Worm (Caenorhabditis elegans) whole organism, L2 larva: Measurements from ENCODE around the gene Y116A8B.4.

ENCODE experiments used
- C34F6.9 ChIP-seq: fragments of 150-350 bp; optimal IDR thresholded peaks from 2 replicates; lab custom pipeline; 2014; ENCODE audit warnings: missing biosample characterization, missing genetic modification characterization
- F13H6.1 ChIP-seq: sonication (generic microtip); optimal IDR thresholded peaks from 2 replicates; lab custom pipeline; 2016; ENCODE audit warnings: missing genetic modification characterization, missing compliant biosample characterization
- ZK546.5 ChIP-seq: sonication (generic microtip); optimal IDR thresholded peaks from 2 replicates; lab custom pipeline; 2017; ENCODE audit warnings: missing biosample characterization, missing genetic modification characterization
- alr-1 ChIP-seq: fragments of 150-350 bp; optimal IDR thresholded peaks from 2 replicates; lab custom pipeline; 2014; ENCODE audit warnings: missing biosample characterization, missing genetic modification characterization
- ama-1 ChIP-seq: fragments of 150-350 bp; optimal IDR thresholded peaks from 2 replicates; lab custom pipeline; 2018; ENCODE audit warnings: inconsistent platforms
- blmp-1 ChIP-seq: sonication (generic microtip); optimal IDR thresholded peaks from 2 replicates; lab custom pipeline; 2017; ENCODE audit warnings: missing genetic modification characterization, mild to moderate bottlenecking, missing compliant biosample characterization, antibody characterized with exemption, moderate library complexity; ENCODE audit not compliant: insufficient read depth
- ceh-16 ChIP-seq: fragments of 150-350 bp; optimal IDR thresholded peaks from 2 replicates; lab custom pipeline; 2014; ENCODE audit warnings: missing biosample characterization, missing genetic modification characterization
- ceh-82 ChIP-seq: fragments of 150-350 bp; optimal IDR thresholded peaks from 2 replicates; lab custom pipeline; 2014; ENCODE audit warnings: missing biosample characterization, missing genetic modification characterization
- crh-2 ChIP-seq: sonication (generic microtip); optimal IDR thresholded peaks from 2 replicates; lab custom pipeline; 2017; ENCODE audit warnings: missing biosample characterization, missing genetic modification characterization
- dmd-4 ChIP-seq: sonication (generic microtip); optimal IDR thresholded peaks from 2 replicates; lab custom pipeline; 2017; ENCODE audit warnings: missing biosample characterization, missing genetic modification characterization
- egl-27 ChIP-seq: sonication (generic microtip); optimal IDR thresholded peaks from 3 replicates; lab custom pipeline; 2017; ENCODE audit warnings: missing biosample characterization, missing genetic modification reagents, missing genetic modification characterization
- fos-1 ChIP-seq: fragments of 150-350 bp; optimal IDR thresholded peaks from 2 replicates; lab custom pipeline; 2014; ENCODE audit warnings: missing biosample characterization, missing genetic modification characterization
- gmeb-1 ChIP-seq: fragments of 150-350 bp; optimal IDR thresholded peaks from 2 replicates; lab custom pipeline; 2014; ENCODE audit warnings: missing biosample characterization, missing genetic modification characterization
- lin-11 ChIP-seq: fragments of 150-350 bp; sonication (generic microtip); optimal IDR thresholded peaks from 2 replicates; lab custom pipeline; 2014; ENCODE audit warnings: missing biosample characterization, missing genetic modification characterization, inconsistent platforms, mixed read lengths
- lin-13 ChIP-seq: fragments of 150-350 bp; optimal IDR thresholded peaks from 2 replicates; lab custom pipeline; 2014; ENCODE audit warnings: missing biosample characterization, missing genetic modification reagents, missing genetic modification characterization
- lsy-2 ChIP-seq, 2 experiments: fragments of 150-350 bp in 1 of 2; sonication (generic microtip) in 1 of 2; optimal IDR thresholded peaks; 2 replicates each; lab custom pipeline; 2014 to 2017; ENCODE audit warnings: missing biosample characterization in 2 of 2, missing genetic modification characterization in 2 of 2
- mdl-1 ChIP-seq, 2 experiments: fragments of 150-350 bp in 1 of 2; sonication (generic microtip) in 1 of 2; optimal IDR thresholded peaks; 2 replicates each; lab custom pipeline; 2017; ENCODE audit warnings: missing biosample characterization in 2 of 2, missing genetic modification characterization in 2 of 2
- nhr-10 ChIP-seq: sonication (generic microtip); optimal IDR thresholded peaks from 2 replicates; lab custom pipeline; 2017; ENCODE audit warnings: missing biosample characterization, missing genetic modification characterization
- nhr-11 ChIP-seq: fragments of 150-350 bp; optimal IDR thresholded peaks from 2 replicates; lab custom pipeline; 2014; ENCODE audit warnings: missing biosample characterization, missing genetic modification characterization
- nhr-12 ChIP-seq: fragments of 150-350 bp; optimal IDR thresholded peaks from 2 replicates; lab custom pipeline; 2014; ENCODE audit warnings: missing biosample characterization, missing genetic modification characterization
- nhr-129 ChIP-seq: fragments of 150-350 bp; optimal IDR thresholded peaks from 2 replicates; lab custom pipeline; 2014; ENCODE audit warnings: missing biosample characterization, missing genetic modification characterization
- nhr-21 ChIP-seq: fragments of 150-350 bp; optimal IDR thresholded peaks from 2 replicates; lab custom pipeline; 2014; ENCODE audit warnings: missing biosample characterization, missing genetic modification characterization
- nhr-23 ChIP-seq: fragments of 150-350 bp; optimal IDR thresholded peaks from 2 replicates; lab custom pipeline; 2014; ENCODE audit warnings: missing biosample characterization, missing genetic modification reagents, missing genetic modification characterization
- nhr-237 ChIP-seq: fragments of 150-350 bp; optimal IDR thresholded peaks from 2 replicates; lab custom pipeline; 2014; ENCODE audit warnings: missing biosample characterization, missing genetic modification characterization
- nhr-25 ChIP-seq: fragments of 150-350 bp; sonication (generic microtip); optimal IDR thresholded peaks from 3 replicates; lab custom pipeline; 2014; ENCODE audit warnings: missing biosample characterization, missing genetic modification characterization
- nhr-6 ChIP-seq: fragments of 150-350 bp; optimal IDR thresholded peaks from 2 replicates; lab custom pipeline; 2014; ENCODE audit warnings: missing biosample characterization, missing genetic modification characterization
- peb-1 ChIP-seq: fragments of 150-350 bp; optimal IDR thresholded peaks from 2 replicates; lab custom pipeline; 2014; ENCODE audit warnings: missing biosample characterization, missing genetic modification characterization
- sem-4 ChIP-seq: fragments of 150-350 bp; optimal IDR thresholded peaks from 2 replicates; lab custom pipeline; 2014; ENCODE audit warnings: missing biosample characterization, missing genetic modification reagents, missing genetic modification characterization
- skn-1 ChIP-seq: sonication (generic microtip); optimal IDR thresholded peaks from 2 replicates; lab custom pipeline; 2017; ENCODE audit warnings: missing biosample characterization, missing genetic modification characterization
- sma-3 ChIP-seq: sonication (generic microtip); optimal IDR thresholded peaks from 2 replicates; lab custom pipeline; 2016; ENCODE audit warnings: missing genetic modification reagents, missing genetic modification characterization, missing compliant biosample characterization
- sma-9 ChIP-seq, 2 experiments: fragments of 150-350 bp in 1 of 2; sonication (generic microtip) in 1 of 2; optimal IDR thresholded peaks; 2 replicates each; lab custom pipeline; 2014 to 2016; ENCODE audit warnings: missing genetic modification characterization in 2 of 2, mild to moderate bottlenecking in 1 of 2, missing biosample characterization in 1 of 2, missing compliant biosample characterization in 1 of 2, missing genetic modification reagents in 1 of 2, moderate library complexity in 1 of 2
- snpc-4 ChIP-seq: fragments of 150-350 bp; optimal IDR thresholded peaks from 2 replicates; lab custom pipeline; 2014; ENCODE audit warnings: missing biosample characterization, missing genetic modification characterization
- unc-39 ChIP-seq: fragments of 150-350 bp; optimal IDR thresholded peaks from 2 replicates; lab custom pipeline; 2014; ENCODE audit warnings: missing biosample characterization, missing genetic modification characterization
- unc-62 ChIP-seq: fragments of 150-350 bp; optimal IDR thresholded peaks from 2 replicates; lab custom pipeline; 2014; ENCODE audit warnings: missing biosample characterization, missing genetic modification reagents, missing genetic modification characterization
- zag-1 ChIP-seq: fragments of 150-350 bp; optimal IDR thresholded peaks from 2 replicates; lab custom pipeline; 2014; ENCODE audit warnings: missing biosample characterization, missing genetic modification characterization
- ztf-1 ChIP-seq: fragments of 200-800 bp; sonication (Bioruptor generic); conservative IDR thresholded peaks from 2 replicates; pipeline ENCODE4 v1.3.6; 2022; ENCODE audit warnings: missing genetic modification characterization, missing compliant biosample characterization
- ztf-11 ChIP-seq: sonication (generic microtip); optimal IDR thresholded peaks from 2 replicates; lab custom pipeline; 2017; ENCODE audit warnings: missing biosample characterization, missing genetic modification characterization
- ztf-4 ChIP-seq: fragments of 150-350 bp; optimal IDR thresholded peaks from 2 replicates; lab custom pipeline; 2014; ENCODE audit warnings: missing biosample characterization, missing genetic modification characterization

The Y116A8B.4 gene

DNA sequence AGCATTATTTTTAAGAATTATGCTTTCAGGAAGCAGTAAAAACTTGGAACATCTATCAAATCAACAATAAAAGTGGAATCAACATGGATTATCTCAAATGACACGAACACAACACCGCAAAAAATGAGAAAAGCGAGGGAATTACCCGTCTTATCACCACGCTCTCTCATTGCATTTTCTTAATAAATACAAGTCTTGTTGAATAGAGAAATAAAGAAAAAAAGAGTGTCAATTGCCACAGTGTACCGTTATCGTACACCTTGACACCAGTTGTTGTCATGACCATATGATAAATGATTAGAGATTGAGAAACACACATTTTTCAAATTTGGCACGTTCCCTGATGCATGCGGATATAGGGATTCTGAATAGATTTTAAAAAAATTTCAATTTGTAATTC, 40.1 kb downstream of the Y116A8B.4 start:
- TF ChIP-seq sma-3 (GFP tag; lab: Kevin White, UChicago), result no peak
- TF ChIP-seq ztf-1 (GFP tag; lab: Robert Waterston, UW), result no peak
- TF ChIP-seq ztf-11 (tag; lab: Kevin White, UChicago), result no peak
- TF ChIP-seq lin-13 (GFP tag; lab: Kevin White, UChicago), result no peak
- no peak for TF ChIP-seq dmd-4
- no peak for TF ChIP-seq ztf-4 (tag; lab: Kevin White, UChicago)
- peak; percentile 56 for TF ChIP-seq gmeb-1
- no peak for TF ChIP-seq unc-62 (GFP tag; lab: Kevin White, UChicago)
- no peak for TF ChIP-seq nhr-237
- no peak for TF ChIP-seq unc-39 (tag; lab: Kevin White, UChicago)
- peak; percentile 27 for TF ChIP-seq nhr-25 (tag; lab: Kevin White, UChicago)
- TF ChIP-seq F13H6.1, result peak; percentile 54
- peak; percentile 74 for TF ChIP-seq crh-2 (tag; lab: Kevin White, UChicago)
- TF ChIP-seq nhr-21 (tag; lab: Kevin White, UChicago), result peak; percentile 75
- TF ChIP-seq alr-1 (tag; lab: Kevin White, UChicago), result no peak
- TF ChIP-seq lsy-2 (tag; optimal IDR thresholded peaks at IDR 0.05; lab: Kevin White, UChicago), result peak in 1 of 2 experiments; percentile 6
- TF ChIP-seq C34F6.9 (tag; lab: Kevin White, UChicago), result no peak
- no peak for TF ChIP-seq snpc-4 (tag; lab: Kevin White, UChicago)
- TF ChIP-seq mdl-1 (tag; optimal IDR thresholded peaks at IDR 0.05; lab: Kevin White, UChicago), result no peak
- no peak for TF ChIP-seq nhr-12 (tag; lab: Kevin White, UChicago)
- peak; percentile 20 for TF ChIP-seq nhr-129 (tag; lab: Kevin White, UChicago)
- no peak for TF ChIP-seq nhr-23 (tag; lab: Kevin White, UChicago)
- no peak for TF ChIP-seq nhr-11 (tag; lab: Kevin White, UChicago)
- no peak for TF ChIP-seq nhr-6 (tag; lab: Kevin White, UChicago)
- no peak for TF ChIP-seq peb-1 (tag; lab: Kevin White, UChicago)
- TF ChIP-seq lin-11 (tag; lab: Kevin White, UChicago), result no peak
- peak; percentile 92 for TF ChIP-seq fos-1 (tag; lab: Kevin White, UChicago)

DNA sequence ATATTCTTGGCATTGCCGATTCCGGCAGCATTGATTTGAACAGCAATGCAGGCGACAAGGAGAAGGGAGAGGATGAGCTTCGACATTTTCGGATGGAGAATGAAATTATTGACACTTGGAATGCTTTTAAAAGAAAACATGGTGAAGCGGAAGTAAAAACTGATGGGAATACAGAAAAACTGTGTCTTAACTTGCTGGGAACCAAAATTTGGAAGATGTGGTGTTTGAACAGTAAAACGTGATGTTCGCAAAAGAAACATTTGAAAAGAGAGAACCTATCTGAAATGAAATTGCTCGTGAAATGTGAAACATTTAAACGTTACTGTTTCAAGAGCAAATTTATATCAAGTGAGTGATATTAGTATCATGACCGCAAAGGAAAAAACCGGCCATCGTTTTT, 41.1 kb downstream of the Y116A8B.4 start, which contains the start of gene F26D10.13:
Gene F26D10.13, minus strand, starts transcription at position 101 of the 400 bp plus-strand sequence.
- TF ChIP-seq egl-27 (tag; lab: Kevin White, UChicago) (no peak), crh-2 (tag; lab: Kevin White, UChicago) (no peak), F13H6.1 (no peak), skn-1 (tag; lab: Kevin White, UChicago) (no peak), ztf-4 (tag; lab: Kevin White, UChicago) (no peak), lsy-2 (tag; optimal IDR thresholded peaks at IDR 0.05; lab: Kevin White, UChicago) (no peak), sma-9 (GFP tag; optimal IDR thresholded peaks at IDR 0.05; lab: Kevin White, UChicago) (no peak), sma-9 (tag; optimal IDR thresholded peaks at IDR 0.05; lab: Kevin White, UChicago) (no peak), nhr-10 (tag; lab: Kevin White, UChicago) (no peak), ZK546.5 (tag; lab: Kevin White, UChicago) (no peak), nhr-21 (tag; lab: Kevin White, UChicago) (no peak), lin-13 (GFP tag; lab: Kevin White, UChicago) (no peak), ama-1 (lab: Kevin White, UChicago) (no peak), nhr-237 (no peak), sma-3 (GFP tag; lab: Kevin White, UChicago) (no peak), fos-1 (tag; lab: Kevin White, UChicago) (no peak)

DNA sequence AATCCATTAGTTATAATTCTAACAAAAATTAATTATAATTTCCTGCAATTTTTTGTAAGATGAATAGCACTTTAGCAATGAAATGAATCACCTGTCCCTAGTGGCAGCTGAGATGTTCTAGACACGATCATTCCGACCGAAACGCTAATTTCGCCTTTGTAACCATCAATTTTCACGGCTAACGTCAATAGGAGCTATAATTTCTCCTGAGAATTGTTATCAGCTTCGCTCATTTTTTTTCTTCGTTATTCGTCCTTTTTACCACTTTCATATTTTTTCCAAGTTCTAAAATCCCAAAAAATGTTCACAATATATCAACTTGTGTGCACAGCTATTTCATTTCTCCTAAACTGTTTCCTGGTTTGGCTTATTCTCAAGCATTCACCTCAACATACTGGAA, 41.7 kb downstream of the Y116A8B.4 start, which contains the start of gene str-187:
Gene str-187, plus strand, starts transcription at position 301 of the 400 bp plus-strand sequence.
- no peak for TF ChIP-seq unc-62 (GFP tag; lab: Kevin White, UChicago)

DNA sequence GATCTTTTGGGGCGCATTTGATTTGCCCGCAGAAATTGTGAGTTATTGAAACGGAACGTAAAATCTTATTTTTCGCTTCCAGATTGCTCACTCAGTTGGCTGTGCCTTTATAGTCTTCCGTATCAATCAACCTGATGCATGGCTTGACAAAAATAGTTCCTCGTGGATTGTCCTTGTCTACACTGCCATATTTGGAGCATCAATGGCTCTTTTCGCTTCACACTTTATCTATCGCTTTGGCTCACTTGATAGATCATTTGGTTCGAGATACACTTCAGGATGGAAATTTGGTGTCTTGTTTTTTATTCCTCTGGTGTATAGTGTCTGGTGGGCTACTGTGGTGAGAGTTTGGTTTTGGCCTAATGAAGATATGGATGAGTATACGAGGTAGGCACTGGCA, 42.1 kb downstream of the Y116A8B.4 start:
- TF ChIP-seq ztf-1 (GFP tag; lab: Robert Waterston, UW) (no peak), ceh-16 (tag; lab: Kevin White, UChicago) (no peak), snpc-4 (tag; lab: Kevin White, UChicago) (no peak), dmd-4 (no peak), ceh-82 (tag; lab: Kevin White, UChicago) (no peak), nhr-21 (tag; lab: Kevin White, UChicago) (no peak), lin-11 (tag; lab: Kevin White, UChicago) (no peak), gmeb-1 (no peak), blmp-1 (tag; lab: Kevin White, UChicago) (no peak), mdl-1 (tag; optimal IDR thresholded peaks at IDR 0.05; lab: Kevin White, UChicago) (no peak), ztf-4 (tag; lab: Kevin White, UChicago) (no peak), sem-4 (tag; lab: Kevin White, UChicago) (no peak), zag-1 (tag; lab: Kevin White, UChicago) (no peak), crh-2 (tag; lab: Kevin White, UChicago) (no peak), nhr-12 (tag; lab: Kevin White, UChicago) (no peak), C34F6.9 (tag; lab: Kevin White, UChicago) (no peak), ZK546.5 (tag; lab: Kevin White, UChicago) (no peak), nhr-10 (tag; lab: Kevin White, UChicago) (no peak)
- TF ChIP-seq, all 48 proteins: peak for 0
